Fruit fly (Drosophila melanogaster): Measurements from ENCODE around the gene CG31300.

Gene CG31300

dm6 chr3R:25262322-25262761, 21.1 kb upstream of the CG31300 start, which contains the start of the genes Kdsr and CG11858 (continued):
- TF ChIP-seq Oli (tag; optimal IDR thresholded peaks at IDR 0.05) (peak; percentile 46), CG1647 (GFP tag; optimal IDR thresholded peaks at IDR 0.05) (peak; percentile 19), CG6791 (GFP tag; IDR thresholded peaks at IDR 0.05; ENCODE audit: partially characterized antibody) (no peak), CG18764 (GFP tag; optimal IDR thresholded peaks at IDR 0.05) (peak; percentile 27), CG34422 (GFP tag; IDR thresholded peaks at IDR 0.05) (peak; percentile 70; the same call in 2 of the 3 replicates), CG15601 (tag; optimal IDR thresholded peaks at IDR 0.05) (peak; percentile 56), CG13775 (GFP tag; optimal IDR thresholded peaks at IDR 0.05) (peak; percentile 73), psq (GFP tag; optimal IDR thresholded peaks at IDR 0.05) (peak; percentile 9), fd102C (GFP tag; optimal IDR thresholded peaks at IDR 0.05) (no peak), ab (GFP tag; optimal IDR thresholded peaks at IDR 0.05) (no peak), CTCF (GFP tag; optimal IDR thresholded peaks at IDR 0.05) (no peak), CG31441 (GFP tag; IDR thresholded peaks at IDR 0.05) (no peak; the same call in 1 of the 2 replicates), cwo (GFP tag; optimal IDR thresholded peaks at IDR 0.05) (peak; percentile 12), CG17829 (tag; optimal IDR thresholded peaks at IDR 0.05) (peak; percentile 56), CG4730 (GFP tag; IDR thresholded peaks at IDR 0.05) (peak; percentile 37; the same call in 1 of the 2 replicates), aop (GFP tag; IDR thresholded peaks at IDR 0.05) (no peak), fd3F (GFP tag; optimal IDR thresholded peaks at IDR 0.05) (peak; percentile 47), CG7987 (GFP tag; optimal IDR thresholded peaks at IDR 0.05) (peak; percentile 48), so (GFP tag; IDR thresholded peaks at IDR 0.05) (no peak), Bdp1 (GFP tag; optimal IDR thresholded peaks at IDR 0.05) (peak; percentile 27), kni (GFP tag; optimal IDR thresholded peaks at IDR 0.05) (peak; percentile 6), CG31365 (tag; optimal IDR thresholded peaks at IDR 0.05) (no peak), phol (tag; optimal IDR thresholded peaks at IDR 0.05) (peak; percentile 75), sens (GFP tag) (peak; percentile 91), dm (GFP tag; optimal IDR thresholded peaks at IDR 0.05) (peak; percentile 74), Hr3 (GFP tag; optimal IDR thresholded peaks at IDR 0.05) (peak; percentile 63), CG12155 (GFP tag; optimal IDR thresholded peaks at IDR 0.05) (peak; percentile 54), Aef1 (GFP tag; IDR thresholded peaks at IDR 0.05) (peak; percentile 53), CG15514 (GFP tag; optimal IDR thresholded peaks at IDR 0.05) (peak; percentile 69), fd96Cb (tag; optimal IDR thresholded peaks at IDR 0.05) (peak; percentile 45), Nf-YA (GFP tag; IDR thresholded peaks at IDR 0.05) (no peak), Jarid2 (GFP tag; optimal IDR thresholded peaks at IDR 0.05) (no peak), CG3838 (GFP tag; optimal IDR thresholded peaks at IDR 0.05) (peak; percentile 42), CG13424 (tag; optimal IDR thresholded peaks at IDR 0.05) (peak; percentile 69), rib (GFP tag; IDR thresholded peaks at IDR 0.05) (peak; percentile 38; the same call in 1 of the 2 replicates), CG8388 (GFP tag; optimal IDR thresholded peaks at IDR 0.05) (peak; percentile 55), odd (GFP tag; optimal IDR thresholded peaks at IDR 0.05) (no peak), Hsf (GFP tag; optimal IDR thresholded peaks at IDR 0.05) (peak; percentile 70), Optix (GFP tag; IDR thresholded peaks at IDR 0.05) (no peak), bab2 (GFP tag; optimal IDR thresholded peaks at IDR 0.05) (peak; percentile 40), sna (GFP tag; IDR thresholded peaks at IDR 0.05; ENCODE audit: partially characterized antibody) (no peak), CG16815 (GFP tag; optimal IDR thresholded peaks at IDR 0.05) (peak; percentile 13), hb (GFP tag; IDR thresholded peaks at IDR 0.05; ENCODE audit: partially characterized antibody) (no peak), Doc2 (GFP tag; IDR thresholded peaks at IDR 0.05) (no peak), sim (GFP tag; IDR thresholded peaks at IDR 0.05) (0 out of 2 replicates have a peak, but pooled peaks have one; percentile 17), CG12219 (GFP tag; optimal IDR thresholded peaks at IDR 0.05) (no peak), Gug (GFP tag; IDR thresholded peaks at IDR 0.05) (no peak), Vsx1 (GFP tag; optimal IDR thresholded peaks at IDR 0.05) (no peak), vnd (GFP tag; IDR thresholded peaks at IDR 0.05; ENCODE audit: partially characterized antibody) (0 out of 3 replicates have a peak, but pooled peaks have one; percentile 23), Dad (GFP tag; optimal IDR thresholded peaks at IDR 0.05) (peak; percentile 60), CG17328 (GFP tag; IDR thresholded peaks at IDR 0.05) (peak; percentile 65)
